Worm (Caenorhabditis elegans): ENCODE results near the gene T21D12.7.

DNA sequence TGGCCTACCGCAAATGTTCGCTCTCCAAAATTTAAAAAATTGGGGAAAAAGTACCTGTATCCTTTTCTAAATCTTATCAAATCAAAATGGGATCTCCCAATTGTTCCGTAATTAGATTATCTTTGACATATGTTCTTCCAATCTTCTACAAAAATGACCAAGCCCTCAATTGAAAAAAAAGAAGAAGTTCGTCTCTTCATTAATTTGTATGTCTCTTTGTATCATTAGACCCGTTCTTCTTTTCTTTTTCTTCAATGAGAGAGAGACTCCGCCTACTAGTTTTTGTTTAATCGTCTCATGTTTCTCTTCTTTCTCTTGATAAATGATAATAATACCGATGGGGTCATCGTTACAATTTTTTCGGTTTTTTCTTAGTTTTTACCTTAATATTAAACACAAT, 12.0 kb upstream of the T21D12.7 start:
- TF ChIP-seq zag-1 (tag; optimal IDR thresholded peaks at IDR 0.05) (no peak), snpc-4 (tag; optimal IDR thresholded peaks at IDR 0.05) (no peak), elt-3 (tag; optimal IDR thresholded peaks at IDR 0.05) (no peak), fos-1 (tag; optimal IDR thresholded peaks at IDR 0.05) (no peak), ztf-11 (tag; optimal IDR thresholded peaks at IDR 0.05) (no peak), nhr-12 (tag; optimal IDR thresholded peaks at IDR 0.05) (no peak), unc-62 (GFP tag; optimal IDR thresholded peaks at IDR 0.05) (no peak), nhr-25 (tag; optimal IDR thresholded peaks at IDR 0.05) (no peak), lin-15B (tag; optimal IDR thresholded peaks at IDR 0.05) (no peak), jun-1 (tag; optimal IDR thresholded peaks at IDR 0.05) (no peak)
